Fruit fly (Drosophila melanogaster) whole organism, larva: ENCODE measurements around the gene CG33127.

Experiments
- noc ChIP-seq: fragments of 200-800 bp; sonication (Bioruptor generic); optimal IDR thresholded peaks from 3 replicates; lab custom pipeline; 2019; ENCODE audit warnings: missing biosample characterization, mild to moderate bottlenecking, missing genetic modification characterization, moderate library complexity

Gene CG33127

DNA sequence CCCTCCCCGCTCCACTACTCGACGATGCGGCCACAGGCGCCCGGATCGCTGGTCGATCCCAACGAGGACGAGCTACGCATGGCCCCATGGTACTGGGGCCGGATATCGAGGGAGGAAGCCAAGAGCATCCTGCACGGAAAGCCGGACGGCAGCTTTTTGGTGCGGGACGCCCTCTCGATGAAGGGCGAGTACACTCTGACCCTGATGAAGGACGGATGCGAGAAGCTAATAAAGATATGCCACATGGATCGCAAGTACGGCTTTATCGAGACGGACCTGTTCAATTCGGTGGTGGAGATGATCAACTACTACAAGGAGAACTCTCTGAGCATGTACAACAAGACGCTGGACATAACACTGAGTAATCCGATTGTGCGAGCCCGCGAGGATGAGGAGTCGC is 22.9 kb upstream of the CG33127 start:
- no peak for TF ChIP-seq noc (tag; lab: Kevin White, UChicago)

DNA sequence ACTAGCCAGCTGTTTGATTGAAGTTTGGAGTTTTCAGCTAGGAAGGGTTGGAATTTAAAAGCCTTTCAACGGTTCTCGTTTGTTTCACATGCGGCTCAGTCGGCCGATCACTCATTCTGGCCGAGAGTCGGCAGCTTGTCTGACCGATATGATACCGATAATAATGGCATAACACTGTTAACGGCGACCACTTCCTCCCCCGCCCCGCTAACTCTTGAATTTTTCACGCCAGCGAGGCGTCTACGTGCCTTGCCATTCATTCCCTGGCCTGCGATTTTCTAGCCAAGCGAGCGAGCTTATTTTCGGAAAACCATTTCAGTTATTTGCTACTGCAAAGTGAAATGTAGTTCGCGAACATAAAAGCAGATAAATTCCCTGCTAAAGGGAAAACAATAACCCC is 21.9 kb upstream of the CG33127 start:
- TF ChIP-seq noc (tag; lab: Kevin White, UChicago) = no peak

DNA sequence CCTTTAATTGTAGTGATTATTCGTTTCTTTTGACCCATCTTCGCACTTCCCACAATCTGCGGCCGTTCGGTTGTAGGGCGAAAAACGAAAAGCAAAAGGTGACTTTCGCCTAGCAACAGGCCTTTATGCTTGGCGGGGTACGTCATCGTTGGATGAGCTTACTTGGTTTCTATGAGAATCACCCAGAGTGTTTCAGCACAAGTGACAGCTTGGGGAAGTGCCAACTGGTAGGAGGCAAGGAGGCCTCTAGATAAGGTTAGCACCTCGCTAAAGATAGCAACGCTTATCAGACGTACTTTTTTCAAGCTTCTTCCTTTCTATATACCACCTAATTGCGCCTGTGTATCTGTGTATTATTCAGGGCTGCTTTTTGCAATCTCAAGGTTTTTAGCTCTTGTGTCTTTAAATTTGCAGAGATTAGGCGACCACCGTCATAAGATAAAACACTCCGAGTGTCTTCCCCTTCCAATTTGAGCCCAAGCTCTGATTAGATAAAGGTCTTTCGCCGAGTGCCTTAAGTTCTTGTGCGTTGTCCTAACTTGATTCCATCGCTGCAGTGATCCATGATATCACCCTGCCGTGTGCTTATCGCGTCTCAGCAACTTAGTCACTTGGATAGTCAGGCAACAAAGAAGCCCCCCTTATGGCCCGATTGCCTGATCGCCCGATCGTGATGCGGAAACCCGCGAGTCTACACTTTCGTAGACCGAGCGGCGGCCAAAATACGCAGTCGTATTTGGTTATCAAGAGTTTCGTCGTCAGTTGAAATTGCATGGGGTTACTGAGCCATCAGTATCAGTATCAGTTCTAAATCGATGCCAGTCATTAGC is 20.8 kb upstream of the CG33127 start:
- peak; percentile 66 for TF ChIP-seq noc (tag; lab: Kevin White, UChicago)

DNA sequence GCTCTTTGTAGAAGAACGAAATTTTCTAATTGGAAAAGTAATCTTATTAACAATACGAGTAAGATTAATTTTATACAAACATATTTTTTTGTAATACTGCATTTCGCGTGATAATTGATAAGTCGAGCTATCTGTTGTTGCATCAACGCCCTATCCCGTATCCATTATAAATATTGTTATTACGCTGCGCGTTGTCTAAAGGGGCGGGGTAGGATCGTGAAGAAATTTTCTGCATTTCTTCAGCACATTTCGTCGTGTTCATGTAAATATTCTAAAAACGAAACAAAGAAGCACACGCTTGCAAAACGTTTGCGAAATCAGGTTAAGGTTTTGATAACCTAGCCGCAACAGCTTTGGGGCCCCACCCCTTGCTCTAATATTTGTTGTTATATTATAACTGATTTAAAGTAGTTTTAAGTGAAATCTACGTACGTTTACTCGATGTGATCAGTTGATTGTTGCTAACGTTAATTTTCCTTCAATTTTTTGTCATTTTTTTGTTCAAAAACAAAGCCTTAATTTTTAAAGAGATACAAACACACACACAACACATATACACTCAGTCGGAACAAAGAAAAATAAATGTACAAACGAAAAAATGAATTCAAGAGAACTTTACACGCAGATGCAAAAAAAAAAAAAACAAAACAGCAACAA is 18.5 kb upstream of the CG33127 start:
- TF ChIP-seq noc (tag; lab: Kevin White, UChicago) = no peak

DNA sequence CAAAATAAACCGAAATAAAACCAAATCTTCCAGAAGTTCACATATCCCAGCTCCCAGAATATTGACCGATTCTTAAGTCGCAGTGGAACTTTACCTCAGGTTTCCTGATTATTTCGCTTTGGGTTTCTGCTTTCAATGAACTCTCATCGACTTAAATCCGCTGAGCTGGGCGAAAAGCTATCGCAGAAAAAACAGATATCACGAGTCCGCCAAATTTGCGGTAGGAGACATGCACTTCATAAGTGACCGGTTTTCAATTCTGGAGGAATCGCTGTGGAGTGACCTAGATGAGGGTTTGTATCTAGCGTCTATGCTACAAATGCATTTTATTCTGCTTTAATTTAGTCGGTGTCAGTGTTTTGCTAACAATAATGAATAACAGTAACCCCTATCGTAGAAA is 16.7 kb upstream of the CG33127 start:
- no peak for TF ChIP-seq noc (tag; lab: Kevin White, UChicago)

DNA sequence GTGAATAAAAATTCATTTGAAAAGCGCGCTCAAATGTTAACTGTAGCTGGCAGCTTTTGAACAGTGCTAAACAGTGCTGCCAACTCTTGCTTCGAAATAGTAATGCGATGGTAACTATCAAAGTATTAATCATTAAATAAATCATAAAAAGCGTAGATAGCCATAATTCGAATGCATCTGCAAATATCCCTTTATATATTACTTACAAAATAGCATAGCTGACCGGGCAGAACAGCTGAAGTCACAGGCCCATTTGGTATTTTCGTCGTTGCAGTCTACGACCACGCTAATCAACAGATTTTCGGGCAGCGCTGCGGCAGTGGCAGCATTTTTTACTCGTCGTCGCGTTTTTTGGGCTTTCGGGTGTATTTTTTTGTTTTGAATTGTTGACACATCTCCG is 16.3 kb upstream of the CG33127 start, which contains the start of gene Plc21C:
Gene Plc21C (plus strand): TSS at position 290 of the 400 bp plus-strand sequence.
- peak; percentile 24 for TF ChIP-seq noc (tag; lab: Kevin White, UChicago)

DNA sequence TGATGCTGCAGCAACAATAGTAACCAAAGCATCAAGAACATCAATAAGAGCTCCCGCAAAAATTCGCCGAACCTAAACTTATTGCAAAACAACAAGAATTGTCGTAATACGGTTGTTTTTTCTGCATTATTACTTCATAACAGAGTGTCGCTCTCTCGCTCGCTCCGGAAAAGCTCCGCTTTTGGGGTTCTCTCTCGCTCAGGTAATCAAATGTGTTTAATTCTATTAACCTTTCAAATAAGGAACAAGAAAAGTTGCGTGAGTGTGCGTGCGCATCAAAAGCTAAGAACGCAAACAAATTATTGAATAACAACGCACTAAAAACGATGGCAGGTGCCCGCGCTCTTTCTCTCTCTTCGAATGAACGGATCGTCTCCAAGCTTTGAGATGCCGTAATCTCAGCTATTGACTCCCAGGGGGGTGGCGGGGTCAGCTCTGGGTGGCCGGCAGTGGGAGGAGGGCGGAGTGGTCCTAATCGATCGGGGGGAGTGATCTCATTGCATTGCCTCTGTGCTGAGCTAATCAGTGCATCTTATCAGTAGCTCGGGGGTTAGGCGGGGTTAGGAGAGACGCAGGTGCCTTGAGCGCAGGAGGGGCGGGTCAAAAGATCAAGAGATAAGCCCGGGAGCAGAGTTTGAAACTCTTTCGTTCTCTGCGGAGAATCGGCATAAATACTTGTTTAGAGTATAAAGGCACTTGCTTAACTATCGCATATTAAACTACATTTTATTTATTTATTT is 15.5 kb upstream of the CG33127 start:
- no peak for TF ChIP-seq noc (tag; lab: Kevin White, UChicago)

DNA sequence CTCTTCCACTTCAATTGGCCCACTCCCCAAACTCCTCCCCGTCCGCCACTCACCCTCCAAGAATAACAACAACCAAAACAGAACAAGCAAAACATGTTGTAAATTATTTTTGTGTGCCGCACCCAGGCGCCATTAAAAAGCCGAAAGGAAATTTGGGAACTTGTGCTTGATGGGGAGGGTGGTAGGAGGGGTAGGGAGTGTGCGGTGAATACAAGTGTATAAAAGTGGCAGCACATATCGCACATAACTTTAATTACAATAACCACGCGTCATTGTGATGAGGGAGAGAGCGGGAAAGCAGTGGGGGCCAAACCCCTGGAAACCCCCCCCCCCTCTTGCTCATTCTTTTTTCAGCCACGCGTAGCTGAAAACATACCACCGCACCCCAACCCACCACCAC is 14.8 kb upstream of the CG33127 start:
- no peak for TF ChIP-seq noc (tag; lab: Kevin White, UChicago)

DNA sequence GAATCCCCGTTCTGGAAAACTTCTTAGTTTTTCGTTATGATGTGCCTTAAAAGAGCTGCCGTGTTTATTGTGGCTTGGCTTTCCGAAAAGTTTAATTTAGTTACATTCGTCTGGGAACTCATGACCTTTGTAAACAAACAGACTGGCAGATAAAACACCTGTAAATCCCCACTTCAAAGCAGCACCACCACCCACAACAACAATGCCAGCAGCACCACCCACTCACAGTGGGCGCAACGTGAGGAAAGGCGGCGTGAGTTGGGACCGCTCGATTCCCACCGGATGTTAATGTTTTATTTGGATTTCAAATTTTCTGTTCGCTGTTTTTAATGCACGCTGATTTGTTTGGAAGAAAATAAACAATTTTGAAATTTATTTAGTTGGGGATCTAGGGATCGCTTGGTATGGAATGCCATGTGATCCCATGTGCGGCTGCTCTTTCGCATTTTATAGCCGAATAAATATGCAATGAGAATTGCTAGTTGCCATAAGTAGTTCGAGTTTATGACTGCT is 13.7 kb upstream of the CG33127 start:
- TF ChIP-seq noc (tag; lab: Kevin White, UChicago) = no peak

DNA sequence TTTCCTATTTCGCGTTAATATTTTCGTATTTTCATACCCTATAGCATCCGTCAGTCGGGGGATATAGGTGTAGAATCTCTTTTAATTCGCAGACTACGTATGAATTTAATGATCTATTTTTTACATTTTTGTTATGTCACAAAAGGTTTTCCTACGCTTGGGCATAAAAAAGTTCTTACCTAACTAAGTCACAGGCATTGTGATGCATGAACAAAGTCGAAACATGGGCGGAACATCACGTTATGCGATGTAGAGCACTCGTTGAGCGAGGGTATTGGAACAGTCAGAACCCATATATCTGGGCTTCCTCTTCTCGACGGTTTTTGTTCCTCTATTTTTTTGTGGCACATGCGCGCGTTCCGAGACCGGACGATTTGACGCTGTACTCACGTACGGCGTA is 12.7 kb upstream of the CG33127 start:
- peak; percentile 10 for TF ChIP-seq noc (tag; lab: Kevin White, UChicago)

DNA sequence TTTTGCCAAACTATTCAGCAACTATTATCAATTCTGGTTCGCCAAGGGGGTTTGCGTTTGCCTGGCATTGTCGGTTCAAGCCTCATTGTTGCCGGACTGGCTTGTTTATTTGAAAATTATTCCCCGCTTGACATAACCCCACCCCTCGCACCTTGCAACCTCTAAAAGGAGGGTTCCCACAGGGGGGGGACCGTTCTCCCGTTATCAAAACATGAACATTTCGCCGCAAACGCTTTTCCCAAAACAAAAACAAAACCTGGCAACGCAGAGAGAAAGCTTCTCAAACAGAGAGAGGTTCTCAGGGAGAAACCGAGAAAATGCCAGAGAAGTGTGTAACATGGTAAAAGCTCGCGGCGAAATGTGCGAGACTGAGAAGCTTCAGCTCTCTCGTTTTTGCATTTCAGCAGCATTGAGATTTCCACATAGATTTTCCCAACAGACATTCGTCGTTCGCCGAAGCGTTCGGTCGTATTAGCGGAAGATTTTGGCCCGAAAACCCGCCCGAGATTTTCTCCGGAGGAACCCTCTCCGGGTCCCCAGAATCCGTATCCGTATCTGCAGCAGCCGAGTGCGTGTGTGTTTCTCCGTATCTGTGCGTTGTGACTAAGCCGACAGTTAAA is 12.0 kb upstream of the CG33127 start:
- TF ChIP-seq noc (tag; lab: Kevin White, UChicago) = no peak

DNA sequence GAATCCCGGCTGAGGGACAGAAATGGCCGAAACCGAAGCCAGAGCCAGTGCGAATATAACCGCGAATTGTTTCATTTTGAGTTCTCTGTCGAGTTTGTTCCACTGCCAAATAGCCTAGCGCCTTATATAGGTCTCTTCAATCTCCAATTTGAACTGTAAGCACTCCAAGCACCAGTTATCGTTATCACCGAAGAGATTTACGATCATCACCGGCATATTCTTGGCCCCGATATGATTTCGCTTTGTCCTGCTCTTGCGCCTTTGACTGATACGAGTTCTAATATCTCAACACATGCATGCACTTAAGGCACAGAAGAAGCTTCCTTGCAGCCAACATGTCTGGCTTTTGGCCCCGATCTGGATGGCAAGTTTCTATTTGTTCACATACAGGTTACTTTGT is 2.7 kb upstream of the CG33127 start, which contains the start of gene CG11912:
Gene CG11912 (minus strand): TSS at position 101 of the 400 bp plus-strand sequence.
- TF ChIP-seq noc (tag; lab: Kevin White, UChicago) = no peak

DNA sequence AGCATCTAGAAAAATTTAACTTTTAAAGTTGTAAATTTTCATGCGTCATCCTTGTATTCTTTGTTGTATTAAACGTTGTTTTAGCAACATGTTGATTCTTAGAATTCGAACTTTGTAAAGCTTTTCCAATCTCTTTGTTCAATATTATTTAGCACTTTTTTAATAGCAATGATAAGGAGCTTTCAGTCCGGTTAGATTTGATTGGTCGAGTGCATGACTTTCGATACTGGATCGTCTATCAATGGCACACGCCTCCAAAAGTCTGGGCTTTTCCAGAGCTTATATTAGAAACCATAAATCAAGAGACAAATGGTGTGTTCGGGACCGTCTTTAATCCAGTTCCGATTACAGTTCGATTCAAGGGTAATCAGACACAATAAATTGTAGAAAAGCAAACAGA is 2.2 kb upstream of the CG33127 start:
- no peak for TF ChIP-seq noc (tag; lab: Kevin White, UChicago)

DNA sequence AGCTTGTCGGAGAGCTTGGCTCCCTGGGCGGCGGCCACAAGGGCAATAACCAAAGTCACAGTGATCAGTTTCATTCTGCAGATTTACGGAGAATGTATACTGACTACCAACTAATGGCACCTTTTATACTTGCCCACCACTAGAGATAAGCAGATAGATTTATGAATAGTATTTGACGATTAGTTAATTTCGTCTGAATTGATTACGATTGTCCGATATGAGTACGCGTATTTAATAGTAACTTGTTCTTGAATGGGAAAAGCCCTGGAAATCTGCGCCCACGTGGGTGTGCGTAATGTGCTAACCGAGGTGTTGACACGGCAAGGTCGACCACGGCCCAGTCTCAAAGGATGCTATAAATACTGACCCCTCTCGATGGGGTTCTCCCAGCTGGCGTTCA is 753 bp upstream of the CG33127 start, which contains the start of gene CG11911:
Gene CG11911 (minus strand): TSS at position 101 of the 400 bp plus-strand sequence.
- TF ChIP-seq noc (tag; lab: Kevin White, UChicago) = no peak

DNA sequence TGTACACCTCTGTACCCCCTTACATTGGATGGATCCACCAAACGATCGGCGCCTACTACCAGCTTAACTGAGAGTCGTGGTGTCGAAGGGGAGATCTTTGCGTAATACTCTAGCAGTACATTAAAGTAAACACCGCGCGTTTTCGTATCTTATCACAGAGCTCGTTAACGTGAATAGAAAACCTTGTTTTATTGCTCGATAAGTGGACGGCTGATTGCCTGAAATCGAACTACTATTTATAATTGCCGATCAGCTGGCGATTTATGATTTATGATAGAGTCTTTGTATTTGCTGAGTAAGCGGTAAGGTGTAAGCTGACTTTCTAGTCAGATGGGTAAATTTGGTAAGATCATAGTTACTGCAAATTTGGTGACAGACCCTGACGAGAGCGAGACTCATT is 1.0 kb downstream of the CG33127 start:
- peak; percentile 64 for TF ChIP-seq noc (tag; lab: Kevin White, UChicago)
